Worm (Caenorhabditis elegans) whole organism, midembryonic: Measurements from ENCODE around the gene Y41G9A.5.

Source experiments
- cog-1 ChIP-seq: sonication (generic microtip); optimal IDR thresholded peaks from 2 replicates; lab custom pipeline; 2016; ENCODE audit warnings: missing genetic modification characterization, missing compliant biosample characterization
- klf-2 ChIP-seq: fragments of 200-800 bp; sonication (Bioruptor generic); conservative IDR thresholded peaks from 2 replicates; pipeline ENCODE4 v1.3.6; 2022; ENCODE audit warnings: missing genetic modification reagents, missing genetic modification characterization, missing compliant biosample characterization

DNA sequence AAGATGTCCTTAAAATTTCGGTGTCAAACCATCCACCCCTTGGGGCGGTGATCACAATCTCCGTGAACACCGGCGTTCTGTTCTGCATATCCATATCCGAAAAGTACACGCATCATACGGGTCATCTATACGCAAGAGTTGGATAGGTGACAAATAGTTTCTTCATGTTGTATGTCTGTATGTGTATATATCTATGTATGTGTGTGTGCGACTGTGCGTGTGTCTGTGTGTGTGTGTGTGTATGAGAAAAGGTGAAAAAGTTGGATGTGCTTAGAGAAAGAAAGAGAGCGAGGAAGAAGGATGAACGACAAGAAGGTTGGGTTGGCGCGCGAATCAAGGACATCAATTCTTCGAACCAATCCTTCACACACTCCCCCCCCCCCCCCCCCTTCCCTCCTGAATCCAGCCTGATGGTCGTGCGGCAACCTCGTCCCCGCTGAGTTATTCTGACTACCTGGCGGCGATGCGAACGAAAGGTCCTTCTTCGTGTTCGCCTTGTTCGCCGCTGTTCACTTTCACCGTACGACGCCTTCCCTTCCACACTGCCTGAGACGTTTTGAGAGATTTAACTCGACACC lies 39.1 kb upstream of the Y41G9A.5 start:
- TF ChIP-seq cog-1 (no peak), klf-2 (no peak)
